Worm (Caenorhabditis elegans) whole organism, L2 larva: ENCODE data around the gene oig-5.
A peak's percentile ranks its signal among the peaks of the same experiment; 100 is the strongest.

Source experiments
- ZK546.5 ChIP-seq: sonication (generic microtip); optimal IDR thresholded peaks from 2 replicates; lab custom pipeline; 2017; ENCODE audit warnings: missing biosample characterization, missing genetic modification characterization
- aly-2 ChIP-seq: fragments of 150-350 bp; optimal IDR thresholded peaks from 2 replicates; lab custom pipeline; 2014; ENCODE audit warnings: missing biosample characterization, missing genetic modification characterization
- ama-1 ChIP-seq: fragments of 150-350 bp; optimal IDR thresholded peaks from 2 replicates; lab custom pipeline; 2018; ENCODE audit warnings: inconsistent platforms
- ceh-82 ChIP-seq: fragments of 150-350 bp; optimal IDR thresholded peaks from 2 replicates; lab custom pipeline; 2014; ENCODE audit warnings: missing biosample characterization, missing genetic modification characterization
- crh-2 ChIP-seq: sonication (generic microtip); optimal IDR thresholded peaks from 2 replicates; lab custom pipeline; 2017; ENCODE audit warnings: missing biosample characterization, missing genetic modification characterization
- egl-27 ChIP-seq: sonication (generic microtip); optimal IDR thresholded peaks from 3 replicates; lab custom pipeline; 2017; ENCODE audit warnings: missing biosample characterization, missing genetic modification reagents, missing genetic modification characterization
- elt-3 ChIP-seq: sonication (generic microtip); optimal IDR thresholded peaks from 2 replicates; lab custom pipeline; 2017; ENCODE audit warnings: missing biosample characterization, missing genetic modification characterization
- lsy-2 ChIP-seq, 2 experiments: fragments of 150-350 bp in 1 of 2; sonication (generic microtip) in 1 of 2; optimal IDR thresholded peaks; 2 replicates each; lab custom pipeline; 2014 to 2017; ENCODE audit warnings: missing biosample characterization in 2 of 2, missing genetic modification characterization in 2 of 2
- nhr-129 ChIP-seq: fragments of 150-350 bp; optimal IDR thresholded peaks from 2 replicates; lab custom pipeline; 2014; ENCODE audit warnings: missing biosample characterization, missing genetic modification characterization
- nhr-77 ChIP-seq: fragments of 150-350 bp; optimal IDR thresholded peaks from 2 replicates; lab custom pipeline; 2014; ENCODE audit warnings: missing biosample characterization, missing genetic modification characterization
- unc-62 ChIP-seq: fragments of 150-350 bp; optimal IDR thresholded peaks from 2 replicates; lab custom pipeline; 2014; ENCODE audit warnings: missing biosample characterization, missing genetic modification reagents, missing genetic modification characterization
- ztf-11 ChIP-seq: sonication (generic microtip); optimal IDR thresholded peaks from 2 replicates; lab custom pipeline; 2017; ENCODE audit warnings: missing biosample characterization, missing genetic modification characterization
- ztf-4 ChIP-seq: fragments of 150-350 bp; optimal IDR thresholded peaks from 2 replicates; lab custom pipeline; 2014; ENCODE audit warnings: missing biosample characterization, missing genetic modification characterization

DNA sequence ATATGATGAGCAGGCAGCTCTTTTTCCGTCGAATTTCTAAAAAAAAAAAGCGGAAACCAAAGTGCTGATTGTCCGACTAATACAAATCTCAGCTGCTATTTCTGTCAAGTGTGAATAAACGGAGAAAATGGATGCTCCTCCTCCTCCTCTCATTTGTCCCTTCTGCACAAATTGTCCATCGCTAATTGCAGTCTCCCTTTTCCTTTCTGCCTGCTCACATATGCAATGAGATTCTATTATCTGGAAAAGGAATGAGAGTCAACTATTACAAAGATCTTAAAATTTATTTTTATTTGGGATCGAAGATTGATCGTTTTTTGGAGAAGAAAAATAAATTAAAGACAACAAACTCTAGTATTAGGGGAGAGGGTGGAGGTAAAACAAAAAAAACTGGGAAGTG lies 15.3 kb downstream of the oig-5 start:
- TF ChIP-seq crh-2 (tag; lab: Kevin White, UChicago) (peak; percentile 13), ceh-82 (no peak), ama-1 (lab: Kevin White, UChicago) (peak; percentile 11), nhr-129 (no peak), ZK546.5 (tag; lab: Kevin White, UChicago) (no peak), unc-62 (GFP tag; lab: Kevin White, UChicago) (no peak), aly-2 (no peak), ztf-11 (tag; lab: Kevin White, UChicago) (no peak), nhr-77 (tag; lab: Kevin White, UChicago) (no peak), ztf-4 (tag; lab: Kevin White, UChicago) (no peak), lsy-2 (tag; optimal IDR thresholded peaks at IDR 0.05; lab: Kevin White, UChicago) (peak in 1 of 2 experiments; percentile 48), elt-3 (tag; lab: Kevin White, UChicago) (no peak), egl-27 (tag; lab: Kevin White, UChicago) (no peak)
